Worm (Caenorhabditis elegans): ENCODE measurements around the gene mksr-2.

mksr-2 gene

ce11 chrIV:2307374-2307773, 1.0 kb upstream of the mksr-2 start:
- TF ChIP-seq fos-1 (tag; optimal IDR thresholded peaks at IDR 0.05) (no peak), peb-1 (tag; optimal IDR thresholded peaks at IDR 0.05) (no peak), zag-1 (tag; optimal IDR thresholded peaks at IDR 0.05) (no peak), nhr-23 (tag; optimal IDR thresholded peaks at IDR 0.05) (no peak), F13H6.1 (tag; optimal IDR thresholded peaks at IDR 0.05) (no peak), crh-2 (tag; optimal IDR thresholded peaks at IDR 0.05) (no peak)

- TF ChIP-seq nhr-12 (tag; optimal IDR thresholded peaks at IDR 0.05) (no peak), egl-27 (tag; optimal IDR thresholded peaks at IDR 0.05) (no peak), C34F6.9 (tag; optimal IDR thresholded peaks at IDR 0.05) (no peak), unc-62 (GFP tag; optimal IDR thresholded peaks at IDR 0.05) (no peak), lsy-2 (tag; optimal IDR thresholded peaks at IDR 0.05) (no peak), crh-2 (tag; optimal IDR thresholded peaks at IDR 0.05) (no peak), ceh-82 (tag; optimal IDR thresholded peaks at IDR 0.05) (no peak), elt-3 (tag; optimal IDR thresholded peaks at IDR 0.05) (no peak), nhr-23 (tag; optimal IDR thresholded peaks at IDR 0.05) (no peak), nhr-10 (tag; optimal IDR thresholded peaks at IDR 0.05) (no peak), unc-55 (GFP tag; optimal IDR thresholded peaks at IDR 0.05) (no peak), F13H6.1 (tag; optimal IDR thresholded peaks at IDR 0.05) (no peak), mdl-1 (tag; optimal IDR thresholded peaks at IDR 0.05) (no peak)
Measured at ce11 chrIV:2300186-2300585, 6.2 kb downstream of the mksr-2 start, which contains the start of gene lin-1. lin-1 (minus strand) TSS chrIV:2300286.

ce11 chrIV:2298388-2298787, 8.0 kb downstream of the mksr-2 start:
- TF ChIP-seq nhr-21 (tag; optimal IDR thresholded peaks at IDR 0.05) (no peak), ZK546.5 (tag; optimal IDR thresholded peaks at IDR 0.05) (no peak), ztf-1 (GFP tag; conservative IDR thresholded peaks at IDR 0.05) (no peak), nhr-77 (tag; optimal IDR thresholded peaks at IDR 0.05) (no peak), gmeb-1 (tag; optimal IDR thresholded peaks at IDR 0.05) (no peak), elt-3 (tag; optimal IDR thresholded peaks at IDR 0.05) (no peak), nhr-11 (tag; optimal IDR thresholded peaks at IDR 0.05) (no peak), nhr-237 (tag; optimal IDR thresholded peaks at IDR 0.05) (no peak), alr-1 (tag; optimal IDR thresholded peaks at IDR 0.05) (no peak), nhr-6 (tag; optimal IDR thresholded peaks at IDR 0.05) (no peak), ceh-16 (tag; optimal IDR thresholded peaks at IDR 0.05) (no peak), ama-1 (optimal IDR thresholded peaks at IDR 0.05) (no peak), aly-2 (tag; optimal IDR thresholded peaks at IDR 0.05) (no peak)

ce11 chrIV:2296639-2297038, 9.7 kb downstream of the mksr-2 start:
- no peak for TF ChIP-seq snpc-4 (tag; optimal IDR thresholded peaks at IDR 0.05)
- TF ChIP-seq lin-13 (GFP tag; optimal IDR thresholded peaks at IDR 0.05) = no peak
- TF ChIP-seq ama-1 (optimal IDR thresholded peaks at IDR 0.05) = no peak
- TF ChIP-seq nhr-6 (tag; optimal IDR thresholded peaks at IDR 0.05) = no peak
- TF ChIP-seq nhr-237 (tag; optimal IDR thresholded peaks at IDR 0.05) = no peak
- TF ChIP-seq egl-27 (tag; optimal IDR thresholded peaks at IDR 0.05) = no peak
- no peak for TF ChIP-seq nhr-25 (tag; optimal IDR thresholded peaks at IDR 0.05)
- no peak for TF ChIP-seq Y55F3AM.14 (GFP tag; optimal IDR thresholded peaks at IDR 0.05)
- no peak for TF ChIP-seq elt-3 (tag; optimal IDR thresholded peaks at IDR 0.05)
- TF ChIP-seq lin-39 (tag; optimal IDR thresholded peaks at IDR 0.05) = no peak
- TF ChIP-seq mab-5 (tag; optimal IDR thresholded peaks at IDR 0.05) = no peak
- no peak for TF ChIP-seq unc-55 (GFP tag; optimal IDR thresholded peaks at IDR 0.05)
- TF ChIP-seq sem-4 (tag; optimal IDR thresholded peaks at IDR 0.05) = no peak
- TF ChIP-seq blmp-1 (tag; optimal IDR thresholded peaks at IDR 0.05; ENCODE audit: insufficient read depth) = no peak
- no peak for TF ChIP-seq nhr-129 (tag; optimal IDR thresholded peaks at IDR 0.05)
- no peak for TF ChIP-seq lsy-2 (tag; optimal IDR thresholded peaks at IDR 0.05)
- no peak for TF ChIP-seq aly-2 (tag; optimal IDR thresholded peaks at IDR 0.05)
- TF ChIP-seq mdl-1 (tag; optimal IDR thresholded peaks at IDR 0.05) = no peak

ce11 chrIV:2292119-2292518, 14.2 kb downstream of the mksr-2 start:
- TF ChIP-seq ztf-11 (tag; optimal IDR thresholded peaks at IDR 0.05) = no peak
- no peak for TF ChIP-seq sem-4 (tag; optimal IDR thresholded peaks at IDR 0.05)
- no peak for TF ChIP-seq aly-2 (tag; optimal IDR thresholded peaks at IDR 0.05)
- TF ChIP-seq gmeb-1 (tag; optimal IDR thresholded peaks at IDR 0.05) = no peak
- no peak for TF ChIP-seq blmp-1 (tag; optimal IDR thresholded peaks at IDR 0.05; ENCODE audit: insufficient read depth)
- TF ChIP-seq nhr-25 (tag; optimal IDR thresholded peaks at IDR 0.05) = no peak
- no peak for TF ChIP-seq C34F6.9 (tag; optimal IDR thresholded peaks at IDR 0.05)
- no peak for TF ChIP-seq peb-1 (tag; optimal IDR thresholded peaks at IDR 0.05)
- TF ChIP-seq ceh-82 (tag; optimal IDR thresholded peaks at IDR 0.05) = no peak
- no peak for TF ChIP-seq unc-39 (tag; optimal IDR thresholded peaks at IDR 0.05)
- TF ChIP-seq nhr-237 (tag; optimal IDR thresholded peaks at IDR 0.05) = no peak
